Fruit fly (Drosophila melanogaster) S2 (cell line): ENCODE results near the gene Sec5.

Source experiments
- CG8478 ChIP-seq: fragments of >200 bp; optimal IDR thresholded peaks from 2 replicates; lab custom pipeline; 2018
- CTCF ChIP-seq, 2 experiments: fragments of >200 bp; optimal IDR thresholded peaks; 2 replicates each; lab custom pipeline; 2018

DNA sequence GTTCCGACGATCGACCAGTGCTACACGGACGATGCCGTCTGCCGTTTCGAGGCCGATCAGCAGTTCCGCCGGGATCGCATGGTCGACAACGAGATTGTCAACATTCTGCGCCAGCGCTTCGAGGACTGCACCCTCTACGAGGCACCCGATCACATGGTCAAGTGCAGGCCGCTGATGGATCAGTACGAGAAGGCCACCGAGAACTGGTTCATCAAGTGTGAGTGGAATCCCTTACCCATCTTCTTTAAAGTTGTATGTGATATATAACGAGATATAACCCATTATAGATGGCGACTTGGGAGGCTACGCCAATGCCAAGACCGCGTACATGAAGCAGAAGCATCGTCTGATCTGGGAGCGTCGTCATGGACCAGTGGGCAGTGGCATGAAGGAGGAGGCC lies 9.7 kb downstream of the Sec5 start:
- TF ChIP-seq CG8478 (no peak), CTCF (optimal IDR thresholded peaks at IDR 0.05; lab: Kevin White, UChicago) (no peak)
